Worm (Caenorhabditis elegans) whole organism, L4/young adult: ENCODE results near the gene R08C7.8.

Experiments used
- W03F9.2 ChIP-seq: fragments of 150-350 bp; optimal IDR thresholded peaks from 2 replicates; lab custom pipeline; 2014; ENCODE audit warnings: missing biosample characterization, missing genetic modification characterization
- dao-5 ChIP-seq: sonication (generic microtip); optimal IDR thresholded peaks from 2 replicates; lab custom pipeline; 2016; ENCODE audit warnings: missing genotype, missing genetic modification characterization, moderate library complexity, missing compliant biosample characterization
- him-1 ChIP-seq: sonication (generic microtip); optimal IDR thresholded peaks from 2 replicates; lab custom pipeline; 2016; ENCODE audit warnings: missing genotype, missing genetic modification reagents, missing genetic modification characterization, missing compliant biosample characterization

DNA sequence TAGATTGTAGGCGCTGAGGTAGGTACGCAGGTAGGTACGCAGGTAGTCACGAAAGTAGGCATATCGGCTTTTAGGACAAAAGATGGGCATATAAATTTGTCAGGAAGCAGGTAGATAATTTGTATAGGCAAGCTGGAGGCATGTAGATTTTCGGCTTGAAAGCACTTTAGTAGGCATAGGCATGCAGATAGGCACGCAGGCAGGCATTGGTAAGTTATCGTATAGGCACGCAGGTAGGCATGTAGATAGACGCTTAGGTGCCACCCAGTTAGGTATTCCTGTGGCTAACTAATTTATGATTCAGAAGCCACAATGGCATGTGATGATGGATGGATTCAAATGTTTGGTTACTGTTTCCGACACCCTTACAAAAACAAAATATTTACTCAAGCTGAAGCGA is 11.3 kb downstream of the R08C7.8 start:
- TF ChIP-seq dao-5 (no peak), him-1 (tag; lab: Kevin White, UChicago) (no peak), W03F9.2 (tag; lab: Kevin White, UChicago) (no peak)
